Fruit fly (Drosophila melanogaster): ENCODE results near the gene Nmdmc.
A peak's percentile ranks its signal among the peaks of the same experiment; 100 is the strongest.

Gene Nmdmc

DNA sequence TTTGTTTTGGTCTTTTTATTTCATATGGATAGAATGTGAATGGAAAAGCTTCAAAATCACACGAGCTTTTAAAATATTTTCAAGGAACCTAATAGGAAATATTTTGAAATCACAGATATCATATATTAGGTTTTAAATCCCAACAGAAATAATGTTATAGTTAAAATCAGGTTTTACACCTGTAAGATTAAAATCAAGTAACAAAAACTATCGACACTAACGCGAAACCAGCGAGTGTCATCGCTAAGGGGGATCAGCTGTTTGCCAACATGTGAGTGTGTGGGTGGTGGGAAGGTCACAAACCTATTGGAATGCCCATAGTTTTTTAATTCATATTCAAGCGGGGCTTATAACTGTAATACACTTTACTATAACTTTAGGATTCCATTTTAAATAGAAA lies 11.7 kb downstream of the Nmdmc start, which contains the start of gene hyx (continued):
- TF ChIP-seq CG16815 (GFP tag; optimal IDR thresholded peaks at IDR 0.05) = no peak
- TF ChIP-seq NfI (GFP tag; optimal IDR thresholded peaks at IDR 0.05) = peak; percentile 40
- TF ChIP-seq tap (tag; optimal IDR thresholded peaks at IDR 0.05) = peak; percentile 30
- no peak; the same call in 1 of the 2 replicates for TF ChIP-seq lmd (GFP tag; IDR thresholded peaks at IDR 0.05)
- no peak for TF ChIP-seq slou (GFP tag; optimal IDR thresholded peaks at IDR 0.05)
- no peak for TF ChIP-seq usp (GFP tag; optimal IDR thresholded peaks at IDR 0.05)
- TF ChIP-seq corto (GFP tag; optimal IDR thresholded peaks at IDR 0.05) = no peak
- TF ChIP-seq ci (GFP tag; IDR thresholded peaks at IDR 0.05) = peak; percentile 36; the same call in 1 of the 3 replicates
- TF ChIP-seq cg (GFP tag; optimal IDR thresholded peaks at IDR 0.05) = peak; percentile 81
- no peak for TF ChIP-seq yki (optimal IDR thresholded peaks at IDR 0.05)
- no peak for TF ChIP-seq rib (GFP tag; IDR thresholded peaks at IDR 0.05)
- peak; percentile 69 for TF ChIP-seq CG9932 (GFP tag; IDR thresholded peaks at IDR 0.05)
- TF ChIP-seq Awh (GFP tag; IDR thresholded peaks at IDR 0.05) = no peak
- TF ChIP-seq gro (GFP tag; optimal IDR thresholded peaks at IDR 0.05) = peak; percentile 76
- TF ChIP-seq ab (GFP tag; optimal IDR thresholded peaks at IDR 0.05) = no peak
- TF ChIP-seq CG2889 (GFP tag; IDR thresholded peaks at IDR 0.05) = no peak
- TF ChIP-seq CG32767 (GFP tag; IDR thresholded peaks at IDR 0.05) = no peak
- TF ChIP-seq az2 (GFP tag; optimal IDR thresholded peaks at IDR 0.05) = peak; percentile 49
- TF ChIP-seq CG4282 (GFP tag; optimal IDR thresholded peaks at IDR 0.05) = no peak
- no peak for TF ChIP-seq dmrt99B (tag; optimal IDR thresholded peaks at IDR 0.05)
- no peak for TF ChIP-seq Vsx1 (GFP tag; optimal IDR thresholded peaks at IDR 0.05)
- TF ChIP-seq CG10274 (GFP tag; optimal IDR thresholded peaks at IDR 0.05) = no peak
- TF ChIP-seq ERR (GFP tag; optimal IDR thresholded peaks at IDR 0.05) = peak; percentile 46
- no peak for TF ChIP-seq ara (GFP tag; IDR thresholded peaks at IDR 0.05)
- TF ChIP-seq MBD-R2 (GFP tag; IDR thresholded peaks at IDR 0.05) = peak; percentile 69
- TF ChIP-seq CG7928 (GFP tag; optimal IDR thresholded peaks at IDR 0.05) = no peak
- peak; percentile 57 for TF ChIP-seq Antp (GFP tag; optimal IDR thresholded peaks at IDR 0.05)
- TF ChIP-seq Dref (GFP tag; IDR thresholded peaks at IDR 0.05) = peak; percentile 42
- TF ChIP-seq esg (GFP tag; conservative IDR thresholded peaks at IDR 0.05) = no peak
- TF ChIP-seq kah (GFP tag; optimal IDR thresholded peaks at IDR 0.05) = no peak
- no peak for TF ChIP-seq Stat92E (GFP tag; optimal IDR thresholded peaks at IDR 0.05)
- no peak for TF ChIP-seq Oaz (GFP tag; IDR thresholded peaks at IDR 0.05)
- TF ChIP-seq stc (GFP tag; IDR thresholded peaks at IDR 0.05) = no peak
- no peak for TF ChIP-seq Oli (tag; optimal IDR thresholded peaks at IDR 0.05)
- peak; percentile 86 for TF ChIP-seq bbx (GFP tag; IDR thresholded peaks at IDR 0.05; ENCODE audit: partially characterized antibody)
- TF ChIP-seq CG11456 (GFP tag; IDR thresholded peaks at IDR 0.05) = peak; percentile 40; the same call in 2 of the 3 replicates
- peak; percentile 55 for TF ChIP-seq CHES-1-like (GFP tag; optimal IDR thresholded peaks at IDR 0.05)
- TF ChIP-seq CG4617 (GFP tag; optimal IDR thresholded peaks at IDR 0.05; ENCODE audit: borderline replicate concordance) = no peak
- TF ChIP-seq Deaf1 (tag; optimal IDR thresholded peaks at IDR 0.05) = peak; percentile 5
- TF ChIP-seq trem (tag; optimal IDR thresholded peaks at IDR 0.05) = peak; percentile 3
- TF ChIP-seq Dip3 (GFP tag; optimal IDR thresholded peaks at IDR 0.05) = peak; percentile 20
- TF ChIP-seq Gug (GFP tag; IDR thresholded peaks at IDR 0.05) = peak; percentile 34; the same call in 1 of the 4 replicates
- 0 out of 2 replicates have a peak, but pooled peaks have one; percentile 7 for TF ChIP-seq CG17328 (GFP tag; IDR thresholded peaks at IDR 0.05)
- TF ChIP-seq CG2199 (GFP tag; IDR thresholded peaks at IDR 0.05) = 0 out of 3 replicates have a peak, but pooled peaks have one; percentile 24
- no peak for TF ChIP-seq CG14050 (GFP tag; IDR thresholded peaks at IDR 0.05)
- no peak for TF ChIP-seq aop (GFP tag; IDR thresholded peaks at IDR 0.05)
- TF ChIP-seq dm (GFP tag; optimal IDR thresholded peaks at IDR 0.05) = peak; percentile 49
- TF ChIP-seq CG2202 (tag; optimal IDR thresholded peaks at IDR 0.05) = no peak
- TF ChIP-seq CG3995 (GFP tag; optimal IDR thresholded peaks at IDR 0.05) = no peak
- no peak for TF ChIP-seq pnt (GFP tag; optimal IDR thresholded peaks at IDR 0.05)
- peak; percentile 44 for TF ChIP-seq klu (GFP tag; IDR thresholded peaks at IDR 0.05)
- TF ChIP-seq CG7963 (GFP tag; IDR thresholded peaks at IDR 0.05; ENCODE audit: partially characterized antibody) = peak; percentile 38; the same call in 1 of the 3 replicates
- no peak for TF ChIP-seq gce (GFP tag; IDR thresholded peaks at IDR 0.05)

Data from whole organism, embryonic.